Fruit fly (Drosophila melanogaster) whole organism, embryonic: ENCODE data around the gene CG9173.
A peak's percentile ranks its signal among the peaks of the same experiment; 100 is the strongest.

Source experiments
- Asciz ChIP-seq: fragments of 200-800 bp; sonication (Bioruptor generic); optimal IDR thresholded peaks from 2 replicates; lab custom pipeline; 2017; ENCODE audit warnings: missing biosample characterization, mild to moderate bottlenecking, missing genetic modification characterization, missing genetic modification reagents
- Atf6 ChIP-seq: fragments of 200-800 bp; sonication (Bioruptor generic); IDR thresholded peaks from 2 replicates; pipeline ENCODE4 v1.3.6; 2022; ENCODE audit warnings: missing biosample characterization, missing genetic modification characterization
- CG10274 ChIP-seq: fragments of 200-800 bp; sonication (Bioruptor generic); optimal IDR thresholded peaks from 3 replicates; lab custom pipeline; 2017; ENCODE audit warnings: missing biosample characterization, mild to moderate bottlenecking, missing genetic modification characterization
- CG10366 ChIP-seq: fragments of 200-800 bp; sonication (Bioruptor generic); IDR thresholded peaks from 2 replicates; pipeline ENCODE4 v1.3.6; 2022; ENCODE audit warnings: missing biosample characterization, missing genetic modification characterization
- CG11093 ChIP-seq: fragments of 200-800 bp; sonication (Bioruptor generic); IDR thresholded peaks from 3 replicates; pipeline ENCODE4 v1.3.6; 2022; ENCODE audit warnings: missing biosample characterization, missing genetic modification characterization
- CG12104 ChIP-seq: fragments of 200-800 bp; sonication (Bioruptor generic); optimal IDR thresholded peaks from 3 replicates; lab custom pipeline; 2016; ENCODE audit warnings: missing biosample characterization, missing genetic modification characterization
- CG12219 ChIP-seq: fragments of 200-800 bp; sonication (Bioruptor generic); optimal IDR thresholded peaks from 3 replicates; lab custom pipeline; 2018; ENCODE audit warnings: missing biosample characterization, mild to moderate bottlenecking, missing genetic modification characterization
- CG14710 ChIP-seq: fragments of 200-800 bp; sonication (Bioruptor generic); optimal IDR thresholded peaks from 3 replicates; lab custom pipeline; 2019; ENCODE audit warnings: missing biosample characterization, mild to moderate bottlenecking, missing genetic modification characterization, moderate library complexity
- CG30403 ChIP-seq: fragments of 200-800 bp; sonication (Bioruptor generic); optimal IDR thresholded peaks from 3 replicates; lab custom pipeline; 2016; ENCODE audit warnings: missing biosample characterization, missing genetic modification characterization
- CG32532 ChIP-seq: fragments of 200-800 bp; sonication (Bioruptor generic); IDR thresholded peaks from 2 replicates; pipeline ENCODE4 v1.3.6; 2022; ENCODE audit warnings: missing biosample characterization, missing genetic modification characterization
- CG3281 ChIP-seq: fragments of 200-800 bp; sonication (Bioruptor generic); optimal IDR thresholded peaks from 3 replicates; lab custom pipeline; 2017; ENCODE audit warnings: missing biosample characterization, mild to moderate bottlenecking, missing genetic modification characterization
- CG34376 ChIP-seq: fragments of 200-800 bp; sonication (Bioruptor generic); optimal IDR thresholded peaks from 2 replicates; lab custom pipeline; 2018; ENCODE audit warnings: missing biosample characterization, mild to moderate bottlenecking, missing genetic modification characterization
- CG3838 ChIP-seq: fragments of 200-800 bp; sonication (Bioruptor generic); optimal IDR thresholded peaks from 3 replicates; lab custom pipeline; 2016; ENCODE audit warnings: missing biosample characterization, missing genetic modification characterization
- CG43689 ChIP-seq: fragments of 200-800 bp; sonication (Bioruptor generic); IDR thresholded peaks from 2 replicates; pipeline ENCODE4 v1.3.6; 2022; ENCODE audit warnings: missing biosample characterization, missing genetic modification characterization
- CG4820 ChIP-seq: fragments of 200-800 bp; sonication (Bioruptor generic); optimal IDR thresholded peaks from 3 replicates; lab custom pipeline; 2016; ENCODE audit warnings: missing biosample characterization, missing genetic modification characterization
- CG5953 ChIP-seq: fragments of 200-800 bp; sonication (Bioruptor generic); IDR thresholded peaks from 2 replicates; pipeline ENCODE4 v1.3.6; 2022; ENCODE audit warnings: missing biosample characterization, missing genetic modification characterization
- CG6654 ChIP-seq: fragments of 200-800 bp; sonication (Bioruptor generic); optimal IDR thresholded peaks from 2 replicates; lab custom pipeline; 2017; ENCODE audit warnings: missing biosample characterization, mild to moderate bottlenecking, missing genetic modification characterization
- CG6813 ChIP-seq: fragments of 200-800 bp; sonication (Bioruptor generic); optimal IDR thresholded peaks from 2 replicates; lab custom pipeline; 2017; ENCODE audit warnings: missing biosample characterization, missing genetic modification characterization, mild to moderate bottlenecking, moderate library complexity, missing genetic modification reagents
- CG7987 ChIP-seq: fragments of 200-800 bp; sonication (Bioruptor generic); optimal IDR thresholded peaks from 2 replicates; lab custom pipeline; 2018; ENCODE audit warnings: missing biosample characterization, mild to moderate bottlenecking, missing genetic modification characterization, moderate library complexity
- CG9437 ChIP-seq: fragments of 200-800 bp; sonication (Bioruptor generic); optimal IDR thresholded peaks from 2 replicates; lab custom pipeline; 2018; ENCODE audit warnings: missing biosample characterization, mild to moderate bottlenecking, missing genetic modification characterization
- CG9932 ChIP-seq: fragments of 200-800 bp; sonication (Bioruptor generic); IDR thresholded peaks from 2 replicates; pipeline ENCODE4 v1.3.6; 2022; ENCODE audit warnings: missing biosample characterization, missing genetic modification characterization
- Dbx ChIP-seq: fragments of 200-800 bp; sonication (Bioruptor generic); IDR thresholded peaks from 3 replicates; pipeline ENCODE4 v1.3.6; 2022; ENCODE audit warnings: missing biosample characterization, missing genetic modification characterization
- Dll ChIP-seq: fragments of 200-800 bp; sonication (Bioruptor generic); IDR thresholded peaks from 4 replicates; pipeline ENCODE4 v1.3.6; 2022; ENCODE audit warnings: missing biosample characterization, missing genetic modification characterization; ENCODE audit not compliant: partially characterized antibody
- HLH54F ChIP-seq: fragments of 200-800 bp; sonication (Bioruptor generic); optimal IDR thresholded peaks from 3 replicates; lab custom pipeline; 2016; ENCODE audit warnings: missing biosample characterization, missing genetic modification characterization
- HmgD ChIP-seq: fragments of 200-800 bp; sonication (Bioruptor generic); optimal IDR thresholded peaks from 3 replicates; lab custom pipeline; 2016; ENCODE audit warnings: missing biosample characterization, missing genetic modification characterization
- Kr ChIP-seq: fragments of 200-800 bp; sonication (Bioruptor generic); optimal IDR thresholded peaks from 2 replicates; lab custom pipeline; 2017; ENCODE audit warnings: missing biosample characterization, mild to moderate bottlenecking, missing genetic modification characterization
- MBD-R2 ChIP-seq: fragments of 200-800 bp; sonication (Bioruptor generic); IDR thresholded peaks from 2 replicates; pipeline ENCODE4 v1.3.6; 2022; ENCODE audit warnings: missing biosample characterization, missing genetic modification characterization
- Mrtf ChIP-seq: fragments of 200-800 bp; sonication (Bioruptor generic); IDR thresholded peaks from 3 replicates; pipeline ENCODE4 v1.3.6; 2022; ENCODE audit warnings: missing biosample characterization, missing genetic modification characterization
- Poxn ChIP-seq: fragments of 200-800 bp; sonication (Bioruptor generic); IDR thresholded peaks from 2 replicates; pipeline ENCODE4 v1.3.6; 2022; ENCODE audit warnings: missing biosample characterization, missing genetic modification characterization
- al ChIP-seq: fragments of 200-800 bp; sonication (Bioruptor generic); IDR thresholded peaks from 2 replicates; pipeline ENCODE4 v1.3.6; 2022; ENCODE audit warnings: missing biosample characterization, missing genetic modification characterization
- bab2 ChIP-seq: fragments of 200-800 bp; sonication (Bioruptor generic); optimal IDR thresholded peaks from 2 replicates; lab custom pipeline; 2016; ENCODE audit warnings: missing biosample characterization, missing genetic modification characterization
- bbx ChIP-seq: fragments of 200-800 bp; sonication (Bioruptor generic); IDR thresholded peaks from 2 replicates; pipeline ENCODE4 v1.3.6; 2022; ENCODE audit warnings: missing biosample characterization, missing genetic modification characterization; ENCODE audit not compliant: partially characterized antibody
- br ChIP-seq: fragments of >200 bp; optimal IDR thresholded peaks from 2 replicates; lab custom pipeline; 2017
- btn ChIP-seq: fragments of 200-800 bp; sonication (Bioruptor generic); optimal IDR thresholded peaks from 2 replicates; lab custom pipeline; 2016; ENCODE audit warnings: missing biosample characterization, missing genetic modification characterization
- chinmo ChIP-seq: fragments of 200-800 bp; sonication (Bioruptor generic); IDR thresholded peaks from 4 replicates; pipeline ENCODE4 v1.3.6; 2022; ENCODE audit warnings: missing biosample characterization, missing genetic modification characterization; ENCODE audit not compliant: partially characterized antibody
- dpn ChIP-seq, 2 experiments: fragments of 200-800 bp; sonication (Bioruptor generic); optimal IDR thresholded peaks; 3 replicates each; lab custom pipeline; 2016; ENCODE audit warnings: missing biosample characterization in 2 of 2, missing genetic modification characterization in 2 of 2
- ftz-f1 ChIP-seq: fragments of 200-800 bp; sonication (Bioruptor generic); optimal IDR thresholded peaks from 2 replicates; lab custom pipeline; 2016; ENCODE audit warnings: missing biosample characterization, missing genetic modification characterization
- ind ChIP-seq: fragments of 200-800 bp; sonication (Bioruptor generic); optimal IDR thresholded peaks from 3 replicates; lab custom pipeline; 2016; ENCODE audit warnings: missing biosample characterization, missing genetic modification characterization
- klu ChIP-seq: fragments of 200-800 bp; sonication (Bioruptor generic); IDR thresholded peaks from 2 replicates; pipeline ENCODE4 v1.3.6; 2022; ENCODE audit warnings: missing biosample characterization, missing genetic modification characterization
- lmd ChIP-seq: fragments of 200-800 bp; sonication (Bioruptor generic); IDR thresholded peaks from 2 replicates; pipeline ENCODE4 v1.3.6; 2022; ENCODE audit warnings: missing biosample characterization, missing genetic modification characterization
- lov ChIP-seq, 2 experiments: fragments of 200-800 bp in 1 of 2; fragments of >200 bp in 1 of 2; sonication (Bioruptor generic) in 1 of 2; IDR thresholded peaks in 1 of 2; optimal IDR thresholded peaks in 1 of 2; 2 replicates in 1 of 2; 3 replicates in 1 of 2; pipeline versions ENCODE4 v1.3.6 to Lab custom; 2017 to 2022; ENCODE audit warnings: missing biosample characterization in 1 of 2, missing genetic modification characterization in 1 of 2
- luna ChIP-seq: fragments of 200-800 bp; sonication (Bioruptor generic); optimal IDR thresholded peaks from 2 replicates; lab custom pipeline; 2016; ENCODE audit warnings: missing biosample characterization, missing genetic modification characterization
- salm ChIP-seq: fragments of 200-800 bp; sonication (Bioruptor generic); optimal IDR thresholded peaks from 2 replicates; lab custom pipeline; 2018; ENCODE audit warnings: missing biosample characterization, mild to moderate bottlenecking, missing genetic modification characterization
- schlank ChIP-seq: fragments of 200-800 bp; sonication (Bioruptor generic); optimal IDR thresholded peaks from 2 replicates; lab custom pipeline; 2018; ENCODE audit warnings: missing biosample characterization, mild to moderate bottlenecking, missing genetic modification characterization
- scrt ChIP-seq: fragments of 200-800 bp; sonication (Bioruptor generic); optimal IDR thresholded peaks from 2 replicates; lab custom pipeline; 2018; ENCODE audit warnings: missing biosample characterization, mild to moderate bottlenecking, missing genetic modification characterization, moderate library complexity
- slou ChIP-seq: fragments of 200-800 bp; sonication (Bioruptor generic); optimal IDR thresholded peaks from 3 replicates; lab custom pipeline; 2016; ENCODE audit warnings: missing biosample characterization, missing genetic modification characterization
- so ChIP-seq: fragments of 200-800 bp; sonication (Bioruptor generic); IDR thresholded peaks from 3 replicates; pipeline ENCODE4 v1.3.6; 2022; ENCODE audit warnings: missing biosample characterization, missing genetic modification characterization
- trh ChIP-seq: fragments of 200-800 bp; sonication (Bioruptor generic); optimal IDR thresholded peaks from 2 replicates; lab custom pipeline; 2016; ENCODE audit warnings: missing biosample characterization, missing genetic modification characterization
- vfl ChIP-seq: fragments of 200-800 bp; sonication (Bioruptor generic); optimal IDR thresholded peaks from 2 replicates; lab custom pipeline; 2016; ENCODE audit warnings: missing biosample characterization, missing genetic modification characterization
- wek ChIP-seq: fragments of 200-800 bp; sonication (Bioruptor generic); optimal IDR thresholded peaks from 3 replicates; lab custom pipeline; 2018; ENCODE audit warnings: missing biosample characterization, mild to moderate bottlenecking, missing genetic modification characterization, moderate library complexity
- wor ChIP-seq: fragments of 200-800 bp; sonication (Bioruptor generic); IDR thresholded peaks from 2 replicates; pipeline ENCODE4 v1.3.6; 2022; ENCODE audit warnings: missing biosample characterization, missing genetic modification characterization
- yki ChIP-seq: fragments of >200 bp; optimal IDR thresholded peaks from 3 replicates; lab custom pipeline; 2018

CG9173 gene

DNA sequence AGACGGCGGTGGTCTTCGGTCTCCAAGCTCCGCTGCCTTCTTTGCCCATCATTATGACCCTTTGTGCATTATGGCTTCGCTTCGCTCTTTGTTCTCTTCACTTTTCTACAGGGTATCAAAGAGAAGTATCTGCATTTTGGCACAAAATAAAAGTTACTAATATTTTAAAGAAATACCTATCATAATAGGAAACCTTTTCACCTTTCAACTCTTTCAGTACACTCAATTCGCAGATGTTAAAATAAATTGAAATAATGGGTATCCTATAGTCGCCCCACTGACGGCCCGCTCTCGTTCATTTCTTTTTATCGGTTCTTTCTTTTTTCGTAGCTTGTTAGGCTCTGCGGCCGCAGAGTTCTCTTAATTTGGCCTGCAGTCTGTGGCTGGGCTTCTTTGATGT, 19.6 kb upstream of the CG9173 start (continued):
- TF ChIP-seq CG10274 (GFP tag; lab: Kevin White, UChicago) (no peak), bbx (GFP tag; lab: Robert Waterston, UW) (no peak), salm (tag; lab: Kevin White, UChicago) (peak; percentile 77), CG32532 (GFP tag; lab: Robert Waterston, UW) (peak; percentile 43), CG7987 (GFP tag; lab: Kevin White, UChicago) (no peak), CG30403 (GFP tag; lab: Kevin White, UChicago) (peak; percentile 74), CG3838 (GFP tag; lab: Kevin White, UChicago) (peak; percentile 64), Mrtf (GFP tag; lab: Robert Waterston, UW) (peak; percentile 68; the same call in 1 of the 3 replicates), lmd (GFP tag; lab: Robert Waterston, UW) (peak; percentile 86), CG9932 (GFP tag; lab: Robert Waterston, UW) (no peak), Poxn (GFP tag; lab: Robert Waterston, UW) (no peak), lov (optimal IDR thresholded peaks at IDR 0.05; lab: Kevin White, UChicago) (no peak), lov (GFP tag; IDR thresholded peaks at IDR 0.05; lab: Robert Waterston, UW) (peak; percentile 95), CG12104 (GFP tag; lab: Kevin White, UChicago) (peak; percentile 65), vfl (no peak), Atf6 (GFP tag; lab: Robert Waterston, UW) (no peak), CG12219 (peak; percentile 78), CG6654 (peak; percentile 64), dpn (GFP tag; optimal IDR thresholded peaks at IDR 0.05; lab: Kevin White, UChicago) (peak; percentile 64 to 81), CG5953 (GFP tag; lab: Robert Waterston, UW) (0 out of 2 replicates have a peak, but pooled peaks have one; percentile 43), btn (peak; percentile 49), schlank (tag; lab: Kevin White, UChicago) (no peak), trh (peak; percentile 67), ftz-f1 (GFP tag; lab: Kevin White, UChicago) (no peak), klu (GFP tag; lab: Robert Waterston, UW) (0 out of 2 replicates have a peak, but pooled peaks have one; percentile 46), Dbx (GFP tag; lab: Robert Waterston, UW) (no peak), yki (lab: Kevin White, UChicago) (no peak), Asciz (GFP tag; lab: Kevin White, UChicago) (peak; percentile 83), CG3281 (GFP tag; lab: Kevin White, UChicago) (no peak), scrt (GFP tag; lab: Kevin White, UChicago) (peak; percentile 14), HLH54F (GFP tag; lab: Kevin White, UChicago) (peak; percentile 47), CG14710 (tag; lab: Kevin White, UChicago) (peak; percentile 93), wor (GFP tag; lab: Robert Waterston, UW) (peak; percentile 78), CG10366 (GFP tag; lab: Robert Waterston, UW) (peak; percentile 79), bab2 (peak; percentile 83), ind (peak; percentile 60), CG9437 (peak; percentile 57), al (GFP tag; lab: Robert Waterston, UW) (no peak), CG43689 (no peak), br (lab: Kevin White, UChicago) (no peak), wek (GFP tag; lab: Kevin White, UChicago) (no peak), CG34376 (GFP tag; lab: Kevin White, UChicago) (no peak), luna (GFP tag; lab: Kevin White, UChicago) (no peak), CG11093 (GFP tag; lab: Robert Waterston, UW) (peak; percentile 88), Dll (no peak), HmgD (GFP tag; lab: Kevin White, UChicago) (no peak), slou (GFP tag; lab: Kevin White, UChicago) (no peak), so (peak; percentile 83), CG6813 (GFP tag; lab: Kevin White, UChicago) (peak; percentile 60), MBD-R2 (0 out of 2 replicates have a peak, but pooled peaks have one; percentile 18), Kr (GFP tag; lab: Kevin White, UChicago) (peak; percentile 79), CG4820 (GFP tag; lab: Kevin White, UChicago) (peak; percentile 85), chinmo (GFP tag; lab: Robert Waterston, UW) (no peak)
